Worm (Caenorhabditis elegans) whole organism, L3 larva: ENCODE data around the gene pezo-1.
"Not testable (repeated sequence)": the region's sequence is repeated elsewhere in the genome, so short reads cannot be mapped to it uniquely, and the experiment has no call there.

ENCODE experiments used
- aly-2 ChIP-seq: fragments of 150-350 bp; optimal IDR thresholded peaks from 2 replicates; lab custom pipeline; 2014; ENCODE audit warnings: missing biosample characterization, missing genetic modification characterization
- ceh-28 ChIP-seq: fragments of 150-350 bp; optimal IDR thresholded peaks from 2 replicates; lab custom pipeline; 2014; ENCODE audit warnings: missing biosample characterization, missing genetic modification reagents, missing genetic modification characterization
- ceh-82 ChIP-seq: fragments of 150-350 bp; optimal IDR thresholded peaks from 2 replicates; lab custom pipeline; 2014; ENCODE audit warnings: missing biosample characterization, missing genetic modification characterization
- egl-27 ChIP-seq: sonication (generic microtip); optimal IDR thresholded peaks from 4 replicates; lab custom pipeline; 2017; ENCODE audit warnings: missing biosample characterization, missing genetic modification reagents, missing genetic modification characterization
- egl-5 ChIP-seq: fragments of 150-350 bp; optimal IDR thresholded peaks from 2 replicates; lab custom pipeline; 2017; ENCODE audit warnings: missing biosample characterization, missing genetic modification reagents, missing genetic modification characterization, inconsistent platforms
- elt-2 ChIP-seq: sonication (generic microtip); optimal IDR thresholded peaks from 2 replicates; lab custom pipeline; 2016; ENCODE audit warnings: missing genetic modification reagents, mild to moderate bottlenecking, missing genetic modification characterization, missing compliant biosample characterization
- eor-1 ChIP-seq, 2 experiments: fragments of 150-350 bp; optimal IDR thresholded peaks; 2 replicates each; lab custom pipeline; 2014 to 2018; ENCODE audit warnings: missing biosample characterization in 2 of 2, missing genetic modification characterization in 2 of 2
- lin-15B ChIP-seq: fragments of 150-350 bp; optimal IDR thresholded peaks from 2 replicates; lab custom pipeline; 2014; ENCODE audit warnings: missing biosample characterization, missing genetic modification characterization
- mml-1 ChIP-seq: fragments of 150-350 bp; sonication (generic microtip); optimal IDR thresholded peaks from 3 replicates; lab custom pipeline; 2014; ENCODE audit warnings: missing biosample characterization, missing genetic modification characterization
- nfya-1 ChIP-seq: sonication (generic microtip); optimal IDR thresholded peaks from 2 replicates; lab custom pipeline; 2017; ENCODE audit warnings: missing genetic modification characterization, mild to moderate bottlenecking, missing compliant biosample characterization, antibody characterized with exemption, moderate library complexity; ENCODE audit not compliant: insufficient read depth
- nhr-12 ChIP-seq: fragments of 150-350 bp; optimal IDR thresholded peaks from 2 replicates; lab custom pipeline; 2014; ENCODE audit warnings: missing biosample characterization, missing genetic modification characterization
- nhr-23 ChIP-seq: fragments of 150-350 bp; optimal IDR thresholded peaks from 2 replicates; lab custom pipeline; 2014; ENCODE audit warnings: missing biosample characterization, missing genetic modification reagents, missing genetic modification characterization
- nhr-237 ChIP-seq: fragments of 150-350 bp; optimal IDR thresholded peaks from 2 replicates; lab custom pipeline; 2014; ENCODE audit warnings: missing biosample characterization, missing genetic modification characterization
- nhr-67 ChIP-seq: fragments of 150-350 bp; optimal IDR thresholded peaks from 2 replicates; lab custom pipeline; 2014; ENCODE audit warnings: missing biosample characterization, missing genetic modification characterization
- unc-39 ChIP-seq: sonication (generic microtip); optimal IDR thresholded peaks from 4 replicates; lab custom pipeline; 2017; ENCODE audit warnings: missing biosample characterization, missing genetic modification characterization
- zag-1 ChIP-seq: fragments of 150-350 bp; optimal IDR thresholded peaks from 2 replicates; lab custom pipeline; 2014; ENCODE audit warnings: missing biosample characterization, missing genetic modification characterization
- ztf-4 ChIP-seq: fragments of 150-350 bp; optimal IDR thresholded peaks from 2 replicates; lab custom pipeline; 2014; ENCODE audit warnings: missing biosample characterization, missing genetic modification characterization

Gene pezo-1

ce11 chrIV:9300127-9300526 lies 66.2 kb downstream of the pezo-1 start, which contains the start of gene F49C12.3:
Gene F49C12.3, plus strand, starts transcription at chrIV:9300427.
- no peak for TF ChIP-seq eor-1 (tag; optimal IDR thresholded peaks at IDR 0.05; lab: Kevin White, UChicago)
- no peak for TF ChIP-seq ceh-82
- TF ChIP-seq zag-1 (tag; lab: Kevin White, UChicago): no peak
- TF ChIP-seq mml-1: no peak
- no peak for TF ChIP-seq nhr-237 (tag; lab: Kevin White, UChicago)
- TF ChIP-seq unc-39 (tag; lab: Kevin White, UChicago): no peak
- no peak for TF ChIP-seq aly-2 (tag; lab: Kevin White, UChicago)
- no peak for TF ChIP-seq ztf-4
- TF ChIP-seq egl-5 (tag; lab: Kevin White, UChicago): no peak
- TF ChIP-seq egl-27 (tag; lab: Kevin White, UChicago): no peak
- TF ChIP-seq, all 47 proteins: peak for 0

DNA sequence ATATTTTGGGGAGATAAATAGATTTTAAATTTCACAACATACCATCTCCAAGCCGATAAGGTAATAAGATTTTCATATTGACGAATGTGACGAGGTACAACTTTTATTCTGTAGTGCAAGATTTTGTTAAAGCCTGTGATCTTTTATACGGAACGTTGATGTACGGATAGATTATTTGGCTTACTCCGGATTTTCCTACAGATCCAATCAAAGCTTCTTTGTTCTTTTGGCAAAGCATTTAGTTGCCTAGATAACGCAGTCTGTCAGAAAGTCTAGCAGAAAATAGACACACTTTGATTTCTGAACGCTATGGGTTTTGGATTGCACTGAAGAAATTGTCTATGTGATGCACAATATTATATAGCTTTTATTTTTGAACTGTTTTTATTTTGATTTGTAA lies 67.2 kb downstream of the pezo-1 start, which contains the start of gene F49C12.2:
F49C12.2 (minus strand) TSS at position 101 of the 400 bp plus-strand sequence.
- TF ChIP-seq nhr-67 (tag; lab: Kevin White, UChicago): no peak
- TF ChIP-seq elt-2 (tag; lab: Kevin White, UChicago): no peak

DNA sequence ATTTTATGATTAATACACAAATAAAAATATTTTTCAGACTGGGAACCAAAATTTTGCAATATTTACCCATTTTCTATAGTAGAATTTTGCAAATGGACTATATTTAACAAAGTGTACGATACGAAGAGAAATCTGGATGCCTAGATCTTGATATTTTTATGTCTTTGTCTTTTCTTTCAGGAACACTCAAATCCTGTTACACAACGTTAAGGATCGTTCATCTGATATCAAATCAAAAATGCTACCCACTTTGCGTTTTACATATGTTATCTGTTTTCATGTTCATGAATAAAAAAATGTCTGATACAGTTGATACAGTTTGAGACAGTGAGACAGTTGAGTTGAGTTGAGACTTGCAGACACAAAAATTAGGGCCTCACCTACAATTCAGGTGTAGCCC lies 70.0 kb downstream of the pezo-1 start, which contains the start of gene F49C12.1:
F49C12.1 (minus strand) TSS at position 70 of the 400 bp plus-strand sequence.
- no peak for TF ChIP-seq lin-15B (tag; lab: Kevin White, UChicago)
- no peak for TF ChIP-seq nfya-1 (tag; lab: Kevin White, UChicago)
- TF ChIP-seq ceh-28: no peak
- TF ChIP-seq, all 47 proteins: peak for 0

DNA sequence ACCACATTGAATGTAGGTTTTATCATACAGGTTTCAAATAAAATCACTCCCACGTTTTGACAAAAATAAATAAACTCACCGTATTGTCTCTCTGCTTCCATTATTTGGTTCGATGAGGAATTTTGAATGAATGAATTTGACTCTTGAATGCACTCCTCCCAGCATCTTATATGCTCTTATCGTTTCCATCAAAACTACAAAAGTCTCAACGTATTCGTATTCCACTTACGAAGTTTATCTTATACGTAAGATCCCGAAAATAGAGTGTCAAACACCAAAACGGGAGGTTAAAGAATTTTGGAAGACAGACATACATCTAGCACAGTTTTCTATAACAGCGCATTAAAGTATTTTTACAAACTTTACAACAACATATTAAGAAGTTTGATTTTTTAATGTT lies 72.5 kb downstream of the pezo-1 start, which contains the start of gene nhr-264:
nhr-264 (minus strand) TSS at position 101 of the 400 bp plus-strand sequence.
- TF ChIP-seq nhr-23, nhr-12, egl-5 (tag; lab: Kevin White, UChicago): not testable (repeated sequence)
